Fruit fly (Drosophila melanogaster) whole organism, embryonic: ENCODE measurements around the gene CG15534.

Source experiments
- Ada2b ChIP-seq: fragments of 200-800 bp; sonication (Bioruptor generic); IDR thresholded peaks from 2 replicates; pipeline ENCODE4 v1.3.6; 2022; ENCODE audit warnings: missing biosample characterization, missing genetic modification characterization
- Atf-2 ChIP-seq: fragments of 200-800 bp; sonication (Bioruptor generic); optimal IDR thresholded peaks from 2 replicates; lab custom pipeline; 2016; ENCODE audit warnings: missing biosample characterization, missing genetic modification characterization
- Blimp-1 ChIP-seq: fragments of 200-800 bp; sonication (Bioruptor generic); optimal IDR thresholded peaks from 3 replicates; lab custom pipeline; 2018; ENCODE audit warnings: missing biosample characterization, missing genetic modification characterization, mild to moderate bottlenecking, moderate library complexity, missing genetic modification reagents
- CG10366 ChIP-seq: fragments of 200-800 bp; sonication (Bioruptor generic); IDR thresholded peaks from 2 replicates; pipeline ENCODE4 v1.3.6; 2022; ENCODE audit warnings: missing biosample characterization, missing genetic modification characterization
- CG10543 ChIP-seq: fragments of 200-800 bp; sonication (Bioruptor generic); optimal IDR thresholded peaks from 3 replicates; lab custom pipeline; 2017; ENCODE audit warnings: missing biosample characterization, mild to moderate bottlenecking, missing genetic modification characterization, moderate library complexity
- CG10979 ChIP-seq: fragments of 200-800 bp; sonication (Bioruptor generic); optimal IDR thresholded peaks from 2 replicates; lab custom pipeline; 2018; ENCODE audit warnings: missing biosample characterization, mild to moderate bottlenecking, missing genetic modification characterization, moderate library complexity
- CG11560 ChIP-seq: fragments of 200-800 bp; sonication (Bioruptor generic); IDR thresholded peaks from 3 replicates; pipeline ENCODE4 v1.3.6; 2022; ENCODE audit warnings: missing biosample characterization, missing genetic modification characterization
- CG12391 ChIP-seq: fragments of 200-800 bp; sonication (Bioruptor generic); optimal IDR thresholded peaks from 3 replicates; lab custom pipeline; 2018; ENCODE audit warnings: missing biosample characterization, mild to moderate bottlenecking, missing genetic modification characterization, moderate library complexity
- CG14710 ChIP-seq: fragments of 200-800 bp; sonication (Bioruptor generic); optimal IDR thresholded peaks from 3 replicates; lab custom pipeline; 2019; ENCODE audit warnings: missing biosample characterization, mild to moderate bottlenecking, missing genetic modification characterization, moderate library complexity
- CG15514 ChIP-seq: fragments of 200-800 bp; sonication (Bioruptor generic); optimal IDR thresholded peaks from 3 replicates; lab custom pipeline; 2017; ENCODE audit warnings: missing biosample characterization, missing genetic modification characterization, mild to moderate bottlenecking, moderate library complexity, missing genetic modification reagents
- CG15601 ChIP-seq: fragments of 200-800 bp; sonication (Bioruptor generic); optimal IDR thresholded peaks from 3 replicates; lab custom pipeline; 2019; ENCODE audit warnings: missing biosample characterization, mild to moderate bottlenecking, missing genetic modification characterization, moderate library complexity
- CG17385 ChIP-seq: fragments of 200-800 bp; sonication (Bioruptor generic); optimal IDR thresholded peaks from 3 replicates; lab custom pipeline; 2018; ENCODE audit warnings: missing biosample characterization, mild to moderate bottlenecking, missing genetic modification characterization
- CG17829 ChIP-seq: fragments of 200-800 bp; optimal IDR thresholded peaks from 2 replicates; lab custom pipeline; 2019; ENCODE audit warnings: missing biosample characterization, mild to moderate bottlenecking, missing genetic modification characterization, moderate library complexity
- CG34224 ChIP-seq: fragments of 200-800 bp; sonication (Bioruptor generic); IDR thresholded peaks from 3 replicates; pipeline ENCODE4 v1.3.6; 2022; ENCODE audit warnings: missing biosample characterization, missing genetic modification characterization; ENCODE audit not compliant: partially characterized antibody
- CG4328 ChIP-seq: fragments of 200-800 bp; sonication (Bioruptor generic); optimal IDR thresholded peaks from 3 replicates; lab custom pipeline; 2017; ENCODE audit warnings: missing biosample characterization, missing genetic modification reagents, missing genetic modification characterization
- CG4730 ChIP-seq: fragments of 200-800 bp; sonication (Bioruptor generic); IDR thresholded peaks from 2 replicates; pipeline ENCODE4 v1.3.6; 2022; ENCODE audit warnings: missing biosample characterization, missing genetic modification characterization
- CG6765 ChIP-seq: fragments of 200-800 bp; sonication (Bioruptor generic); optimal IDR thresholded peaks from 3 replicates; lab custom pipeline; 2017; ENCODE audit warnings: missing biosample characterization, mild to moderate bottlenecking, missing genetic modification characterization
- CG6791 ChIP-seq: fragments of 200-800 bp; sonication (Bioruptor generic); IDR thresholded peaks from 3 replicates; pipeline ENCODE4 v1.3.6; 2022; ENCODE audit warnings: missing biosample characterization, missing genetic modification characterization; ENCODE audit not compliant: partially characterized antibody
- CG6813 ChIP-seq: fragments of 200-800 bp; sonication (Bioruptor generic); optimal IDR thresholded peaks from 2 replicates; lab custom pipeline; 2017; ENCODE audit warnings: missing biosample characterization, missing genetic modification characterization, mild to moderate bottlenecking, moderate library complexity, missing genetic modification reagents
- CG7786 ChIP-seq: fragments of 200-800 bp; sonication (Bioruptor generic); optimal IDR thresholded peaks from 2 replicates; lab custom pipeline; 2016; ENCODE audit warnings: missing biosample characterization, missing genetic modification characterization
- CG9727 ChIP-seq: fragments of 200-800 bp; sonication (Bioruptor generic); optimal IDR thresholded peaks from 3 replicates; lab custom pipeline; 2017; ENCODE audit warnings: missing biosample characterization, mild to moderate bottlenecking, missing genetic modification characterization
- D19A ChIP-seq: fragments of 200-800 bp; optimal IDR thresholded peaks from 3 replicates; lab custom pipeline; 2019; ENCODE audit warnings: missing biosample characterization, mild to moderate bottlenecking, missing genetic modification characterization, moderate library complexity
- Drgx ChIP-seq: fragments of 200-800 bp; sonication (Bioruptor generic); IDR thresholded peaks from 2 replicates; pipeline ENCODE4 v1.3.6; 2022; ENCODE audit warnings: missing biosample characterization, missing genetic modification characterization
- Fer2 ChIP-seq: fragments of 200-800 bp; sonication (Bioruptor generic); optimal IDR thresholded peaks from 2 replicates; lab custom pipeline; 2018; ENCODE audit warnings: missing biosample characterization, mild to moderate bottlenecking, missing genetic modification characterization, moderate library complexity
- H15 ChIP-seq: fragments of 200-800 bp; sonication (Bioruptor generic); IDR thresholded peaks from 3 replicates; pipeline ENCODE4 v1.3.6; 2022; ENCODE audit warnings: missing biosample characterization, missing genetic modification characterization
- Myb ChIP-seq: fragments of 200-800 bp; sonication (Bioruptor generic); optimal IDR thresholded peaks from 2 replicates; lab custom pipeline; 2016; ENCODE audit warnings: missing biosample characterization, missing genetic modification characterization
- NfI ChIP-seq: fragments of 200-800 bp; sonication (Bioruptor generic); optimal IDR thresholded peaks from 3 replicates; lab custom pipeline; 2018; ENCODE audit warnings: missing biosample characterization, mild to moderate bottlenecking, missing genetic modification characterization, moderate library complexity
- Trl ChIP-seq, 3 experiments: fragments of >200 bp in 2 of 3; fragments of 200-800 bp in 1 of 3; sonication (Bioruptor generic) in 1 of 3; optimal IDR thresholded peaks; 2 replicates in 1 of 3; 3 replicates in 2 of 3; lab custom pipeline; 2016 to 2017; ENCODE audit warnings: missing biosample characterization in 1 of 3, missing genetic modification characterization in 1 of 3
- YL-1 ChIP-seq: fragments of 200-800 bp; sonication (Bioruptor generic); optimal IDR thresholded peaks from 3 replicates; lab custom pipeline; 2017; ENCODE audit warnings: missing biosample characterization, mild to moderate bottlenecking, missing genetic modification characterization
- abd-A ChIP-seq: fragments of 200-800 bp; sonication (Bioruptor generic); optimal IDR thresholded peaks from 3 replicates; lab custom pipeline; 2019; ENCODE audit warnings: missing biosample characterization, mild to moderate bottlenecking, missing genetic modification characterization, moderate library complexity
- bab2 ChIP-seq: fragments of 200-800 bp; sonication (Bioruptor generic); optimal IDR thresholded peaks from 2 replicates; lab custom pipeline; 2016; ENCODE audit warnings: missing biosample characterization, missing genetic modification characterization
- bowl ChIP-seq: fragments of 200-800 bp; sonication (Bioruptor generic); IDR thresholded peaks from 2 replicates; pipeline ENCODE4 v1.3.6; 2022; ENCODE audit warnings: missing biosample characterization, missing genetic modification characterization
- btn ChIP-seq: fragments of 200-800 bp; sonication (Bioruptor generic); optimal IDR thresholded peaks from 2 replicates; lab custom pipeline; 2016; ENCODE audit warnings: missing biosample characterization, missing genetic modification characterization
- crc ChIP-seq: fragments of 200-800 bp; sonication (Bioruptor generic); optimal IDR thresholded peaks from 2 replicates; lab custom pipeline; 2016; ENCODE audit warnings: missing biosample characterization, missing genetic modification characterization
- dmrt99B ChIP-seq: fragments of 200-800 bp; sonication (Bioruptor generic); optimal IDR thresholded peaks from 2 replicates; lab custom pipeline; 2018; ENCODE audit warnings: missing biosample characterization, mild to moderate bottlenecking, missing genetic modification characterization, moderate library complexity
- eyg ChIP-seq: fragments of 200-800 bp; sonication (Bioruptor generic); optimal IDR thresholded peaks from 3 replicates; lab custom pipeline; 2016; ENCODE audit warnings: missing biosample characterization, missing genetic modification characterization
- ken ChIP-seq: fragments of 200-800 bp; sonication (Bioruptor generic); IDR thresholded peaks from 3 replicates; pipeline ENCODE4 v1.3.6; 2022; ENCODE audit warnings: missing biosample characterization, missing genetic modification characterization
- lmd ChIP-seq: fragments of 200-800 bp; sonication (Bioruptor generic); IDR thresholded peaks from 2 replicates; pipeline ENCODE4 v1.3.6; 2022; ENCODE audit warnings: missing biosample characterization, missing genetic modification characterization
- lola ChIP-seq, 3 experiments: fragments of >200 bp in 2 of 3; fragments of 200-800 bp in 1 of 3; sonication (Bioruptor generic) in 1 of 3; optimal IDR thresholded peaks; 2 replicates each; lab custom pipeline; 2017 to 2019; ENCODE audit warnings: missing biosample characterization in 3 of 3, missing genetic modification characterization in 3 of 3, mild to moderate bottlenecking in 1 of 3, moderate library complexity in 1 of 3
- pan ChIP-seq, 4 experiments: fragments of >200 bp in 3 of 4; fragments of 200-800 bp in 1 of 4; sonication (Bioruptor generic) in 1 of 4; optimal IDR thresholded peaks in 3 of 4; IDR thresholded peaks in 1 of 4; 2 replicates each; pipeline versions ENCODE4 v1.3.6 to Lab custom; 2017 to 2022; ENCODE audit warnings: missing biosample characterization in 2 of 4, missing genetic modification characterization in 2 of 4, mixed read lengths in 1 of 4
- pnt ChIP-seq: fragments of 200-800 bp; sonication (Bioruptor generic); optimal IDR thresholded peaks from 3 replicates; lab custom pipeline; 2016; ENCODE audit warnings: missing biosample characterization, missing genetic modification characterization
- seq ChIP-seq: fragments of 200-800 bp; sonication (Bioruptor generic); IDR thresholded peaks from 2 replicates; pipeline ENCODE4 v1.3.6; 2022; ENCODE audit warnings: missing biosample characterization, missing genetic modification characterization
- stwl ChIP-seq: fragments of 200-800 bp; sonication (Bioruptor generic); optimal IDR thresholded peaks from 3 replicates; lab custom pipeline; 2018; ENCODE audit warnings: missing biosample characterization, mild to moderate bottlenecking, missing genetic modification characterization, moderate library complexity
- tgo ChIP-seq: fragments of 200-800 bp; sonication (Bioruptor generic); IDR thresholded peaks from 3 replicates; pipeline ENCODE4 v1.3.6; 2022; ENCODE audit warnings: missing biosample characterization, missing genetic modification characterization
- unc-4 ChIP-seq: fragments of 200-800 bp; sonication (Bioruptor generic); IDR thresholded peaks from 2 replicates; pipeline ENCODE4 v1.3.6; 2022; ENCODE audit warnings: missing biosample characterization, missing genetic modification characterization; ENCODE audit not compliant: partially characterized antibody
- vvl ChIP-seq: fragments of 200-800 bp; sonication (Bioruptor generic); IDR thresholded peaks from 2 replicates; pipeline ENCODE4 v1.3.6; 2022; ENCODE audit warnings: missing biosample characterization, missing genetic modification characterization
- wor ChIP-seq: fragments of 200-800 bp; sonication (Bioruptor generic); IDR thresholded peaks from 2 replicates; pipeline ENCODE4 v1.3.6; 2022; ENCODE audit warnings: missing biosample characterization, missing genetic modification characterization
- z ChIP-seq: fragments of 200-800 bp; sonication (Bioruptor generic); IDR thresholded peaks from 3 replicates; pipeline ENCODE4 v1.3.6; 2022; ENCODE audit warnings: missing biosample characterization, missing genetic modification characterization
- zfh2 ChIP-seq: fragments of 200-800 bp; sonication (Bioruptor generic); optimal IDR thresholded peaks from 2 replicates; lab custom pipeline; 2016; ENCODE audit warnings: missing biosample characterization, missing genetic modification characterization

The CG15534 gene

dm6 chr3R:30413795-30414194, 18.1 kb upstream of the CG15534 start (continued):
- TF ChIP-seq eyg (GFP tag; lab: Kevin White, UChicago) (peak; percentile 17), CG15514 (GFP tag; lab: Kevin White, UChicago) (peak; percentile 14), CG14710 (tag; lab: Kevin White, UChicago) (peak; percentile 41), lola (GFP tag; optimal IDR thresholded peaks at IDR 0.05; lab: Kevin White, UChicago) (peak in 1 of 3 experiments; percentile 41), D19A (tag; lab: Kevin White, UChicago) (peak; percentile 16), CG4730 (GFP tag; lab: Robert Waterston, UW) (peak; percentile 18; the same call in 1 of the 2 replicates), z (GFP tag; lab: Robert Waterston, UW) (no peak), CG17385 (GFP tag; lab: Kevin White, UChicago) (peak; percentile 31), Fer2 (tag; lab: Kevin White, UChicago) (no peak), CG6813 (GFP tag; lab: Kevin White, UChicago) (no peak), stwl (tag; lab: Kevin White, UChicago) (no peak), CG17829 (tag; lab: Kevin White, UChicago) (peak; percentile 45), CG10366 (GFP tag; lab: Robert Waterston, UW) (peak; percentile 70), Myb (GFP tag; lab: Kevin White, UChicago) (peak; percentile 21), unc-4 (GFP tag; lab: Robert Waterston, UW) (no peak), CG12391 (tag; lab: Kevin White, UChicago) (peak; percentile 59), vvl (GFP tag; lab: Robert Waterston, UW) (peak; percentile 83), lmd (GFP tag; lab: Robert Waterston, UW) (peak; percentile 54), CG6791 (GFP tag; lab: Robert Waterston, UW) (no peak), Drgx (GFP tag; lab: Robert Waterston, UW) (peak; percentile 39; the same call in 1 of the 2 replicates), CG15601 (tag; lab: Kevin White, UChicago) (peak; percentile 22), CG9727 (peak; percentile 48), pan (optimal IDR thresholded peaks at IDR 0.05; lab: Kevin White, UChicago) (no peak), pan (GFP tag; optimal IDR thresholded peaks at IDR 0.05 in 1 of 2, IDR thresholded peaks at IDR 0.05 in 1 of 2) (peak in 1 of 2 experiments; percentile 75), Atf-2 (GFP tag; lab: Kevin White, UChicago) (peak; percentile 44), seq (GFP tag; lab: Robert Waterston, UW) (0 out of 2 replicates have a peak, but pooled peaks have one; percentile 22), CG11560 (tag; lab: Robert Waterston, UW) (no peak), zfh2 (GFP tag; lab: Kevin White, UChicago) (no peak), YL-1 (GFP tag; lab: Kevin White, UChicago) (no peak), btn (GFP tag; lab: Kevin White, UChicago) (peak; percentile 35), NfI (peak; percentile 30), pnt (peak; percentile 45), CG10979 (tag; lab: Kevin White, UChicago) (peak; percentile 73), H15 (GFP tag; lab: Robert Waterston, UW) (peak; percentile 66; the same call in 2 of the 3 replicates), bab2 (peak; percentile 59), ken (GFP tag; lab: Robert Waterston, UW) (0 out of 3 replicates have a peak, but pooled peaks have one; percentile 55), dmrt99B (peak; percentile 66), bowl (GFP tag; lab: Robert Waterston, UW) (no peak; the same call in 1 of the 2 replicates), Trl (optimal IDR thresholded peaks at IDR 0.05; lab: Kevin White, UChicago) (no peak), Trl (GFP tag; optimal IDR thresholded peaks at IDR 0.05; lab: Kevin White, UChicago) (peak; percentile 11), crc (GFP tag; lab: Kevin White, UChicago) (no peak), abd-A (no peak), tgo (GFP tag; lab: Robert Waterston, UW) (peak; percentile 33; the same call in 1 of the 3 replicates), Ada2b (GFP tag; lab: Robert Waterston, UW) (peak; percentile 38; the same call in 1 of the 2 replicates), wor (GFP tag; lab: Robert Waterston, UW) (peak; percentile 46), CG6765 (GFP tag; lab: Kevin White, UChicago) (no peak), CG10543 (GFP tag; lab: Kevin White, UChicago) (no peak), Blimp-1 (GFP tag; lab: Kevin White, UChicago) (peak; percentile 72), CG34224 (GFP tag; lab: Robert Waterston, UW) (no peak), CG4328 (GFP tag; lab: Kevin White, UChicago) (no peak), CG7786 (GFP tag; lab: Kevin White, UChicago) (peak; percentile 8)
